Fruit fly (Drosophila melanogaster): ENCODE measurements around the gene tws.

tws gene

DNA sequence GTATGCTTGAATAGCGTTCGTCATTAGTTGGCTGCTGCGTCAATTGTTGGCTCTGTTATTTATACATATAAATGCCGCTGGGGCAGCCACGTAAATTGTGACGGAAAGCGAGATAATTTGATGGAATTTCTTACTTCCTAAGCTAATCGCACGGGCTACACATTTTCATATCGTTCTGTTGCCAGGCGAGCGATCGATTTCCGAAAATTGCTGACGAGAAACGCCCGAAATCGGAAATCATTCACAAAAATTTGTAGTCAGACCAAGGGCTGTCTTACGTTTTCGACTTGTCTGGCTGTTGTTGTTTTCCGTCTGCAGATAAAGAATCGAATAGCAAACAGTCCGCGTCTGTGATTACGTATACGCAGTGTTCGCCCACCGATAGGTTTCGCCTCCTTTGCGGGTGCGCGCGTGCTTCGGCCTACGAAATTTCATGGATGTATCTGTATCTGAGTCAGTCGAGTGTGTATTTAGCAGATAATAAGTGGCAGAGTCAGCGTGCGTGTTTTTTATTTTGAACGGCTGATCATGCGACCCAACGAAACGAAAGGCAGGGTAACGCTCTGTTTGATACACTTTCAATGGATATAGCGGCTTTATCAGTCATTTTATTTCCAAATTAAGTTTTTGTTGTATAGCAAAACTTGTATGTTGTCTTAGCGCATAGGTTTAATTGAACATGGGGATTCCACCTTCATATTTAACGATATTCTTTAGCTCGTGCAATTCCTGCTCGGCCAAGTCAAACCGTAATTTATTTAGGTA lies 41.9 kb downstream of the tws start:
- TF ChIP-seq Blimp-1 (GFP tag; optimal IDR thresholded peaks at IDR 0.05) (no peak), vri (GFP tag; optimal IDR thresholded peaks at IDR 0.05) (peak; percentile 85), net (GFP tag; optimal IDR thresholded peaks at IDR 0.05) (no peak), esn (GFP tag; optimal IDR thresholded peaks at IDR 0.05) (peak; percentile 40), CG15336 (GFP tag; IDR thresholded peaks at IDR 0.05) (0 out of 2 replicates have a peak, but pooled peaks have one; percentile 21), Hr39 (GFP tag; optimal IDR thresholded peaks at IDR 0.05) (peak; percentile 26), dac (GFP tag; optimal IDR thresholded peaks at IDR 0.05) (no peak), CG3919 (GFP tag; optimal IDR thresholded peaks at IDR 0.05) (no peak), achi (GFP tag; optimal IDR thresholded peaks at IDR 0.05) (no peak), CG8632 (GFP tag; optimal IDR thresholded peaks at IDR 0.05) (no peak), CG3032 (tag; optimal IDR thresholded peaks at IDR 0.05) (no peak), CG6163 (GFP tag; IDR thresholded peaks at IDR 0.05) (peak; percentile 27; the same call in 1 of the 3 replicates), ss (GFP tag; optimal IDR thresholded peaks at IDR 0.05) (no peak), Hr38 (GFP tag; optimal IDR thresholded peaks at IDR 0.05) (no peak), Ets21C (GFP tag; optimal IDR thresholded peaks at IDR 0.05) (no peak), topi (GFP tag; optimal IDR thresholded peaks at IDR 0.05) (no peak), Ets96B (tag; optimal IDR thresholded peaks at IDR 0.05) (no peak), CG6808 (GFP tag; optimal IDR thresholded peaks at IDR 0.05) (no peak), spab (GFP tag; optimal IDR thresholded peaks at IDR 0.05) (no peak), Eip93F (GFP tag; optimal IDR thresholded peaks at IDR 0.05) (peak; percentile 55), CG6276 (GFP tag; optimal IDR thresholded peaks at IDR 0.05) (no peak), fd85E (GFP tag; optimal IDR thresholded peaks at IDR 0.05) (no peak), Sox15 (GFP tag; optimal IDR thresholded peaks at IDR 0.05) (no peak), CG16779 (tag; optimal IDR thresholded peaks at IDR 0.05) (no peak), Eip78C (GFP tag) (no peak), CG11294 (GFP tag; IDR thresholded peaks at IDR 0.05) (no peak), OdsH (GFP tag; optimal IDR thresholded peaks at IDR 0.05) (no peak), fkh (GFP tag; optimal IDR thresholded peaks at IDR 0.05) (peak; percentile 83), CG4318 (GFP tag; optimal IDR thresholded peaks at IDR 0.05) (no peak), CG11762 (GFP tag; optimal IDR thresholded peaks at IDR 0.05; ENCODE audit: insufficient read depth) (no peak), dsx (GFP tag; optimal IDR thresholded peaks at IDR 0.05; ENCODE audit: poor library complexity, severe bottlenecking) (no peak), Lpt (GFP tag; optimal IDR thresholded peaks at IDR 0.05) (no peak), Smox (GFP tag; optimal IDR thresholded peaks at IDR 0.05) (no peak), CG34406 (GFP tag; optimal IDR thresholded peaks at IDR 0.05) (peak; percentile 3), svp (GFP tag) (peak; percentile 74), CG31627 (GFP tag; optimal IDR thresholded peaks at IDR 0.05) (peak; percentile 21), cyc (GFP tag; optimal IDR thresholded peaks at IDR 0.05) (peak; percentile 12), CG1621 (tag; optimal IDR thresholded peaks at IDR 0.05) (no peak), acj6 (GFP tag; optimal IDR thresholded peaks at IDR 0.05) (no peak), CG10669 (GFP tag; optimal IDR thresholded peaks at IDR 0.05) (no peak), eg (GFP tag; IDR thresholded peaks at IDR 0.05) (no peak), Sox102F (GFP tag; optimal IDR thresholded peaks at IDR 0.05) (no peak), Gug (GFP tag; IDR thresholded peaks at IDR 0.05) (no peak), CG6792 (GFP tag; optimal IDR thresholded peaks at IDR 0.05) (no peak), CG11902 (GFP tag; optimal IDR thresholded peaks at IDR 0.05) (no peak), CG10631 (GFP tag; optimal IDR thresholded peaks at IDR 0.05) (no peak), pdm3 (GFP tag; optimal IDR thresholded peaks at IDR 0.05) (no peak), CG32006 (GFP tag; optimal IDR thresholded peaks at IDR 0.05) (no peak), CG9139 (GFP tag; optimal IDR thresholded peaks at IDR 0.05) (no peak), CG6854 (GFP tag; optimal IDR thresholded peaks at IDR 0.05) (no peak), salr (GFP tag; optimal IDR thresholded peaks at IDR 0.05) (no peak)

All from whole organism, prepupa.